Worm (Caenorhabditis elegans): ENCODE results near the gene ptp-1.
A peak's percentile ranks its signal among the peaks of the same experiment; 100 is the strongest.

The ptp-1 gene

ce11 chrIII:3560235-3560634 is 30.3 kb upstream of the ptp-1 start:
- TF ChIP-seq attf-3 (GFP tag; conservative IDR thresholded peaks at IDR 0.05): no peak
- TF ChIP-seq die-1 (tag; optimal IDR thresholded peaks at IDR 0.05): no peak
- no peak for TF ChIP-seq nfya-2 (GFP tag; IDR thresholded peaks at IDR 0.05)
- TF ChIP-seq egl-18 (GFP tag; IDR thresholded peaks at IDR 0.05): no peak
- TF ChIP-seq C17E4.6 (GFP tag; IDR thresholded peaks at IDR 0.05): no peak
- TF ChIP-seq ztf-25 (GFP tag; IDR thresholded peaks at IDR 0.05): no peak
- no peak for TF ChIP-seq Y95B8A.8 (GFP tag; IDR thresholded peaks at IDR 0.05)

- TF ChIP-seq B0336.3 (GFP tag; IDR thresholded peaks at IDR 0.05) (no peak), sptf-2 (GFP tag; optimal IDR thresholded peaks at IDR 0.05) (no peak), lir-1 (GFP tag; conservative IDR thresholded peaks at IDR 0.05) (no peak), ccch-3 (GFP tag; optimal IDR thresholded peaks at IDR 0.05) (no peak), B0261.1 (tag; optimal IDR thresholded peaks at IDR 0.05) (no peak), mes-4 (tag; optimal IDR thresholded peaks at IDR 0.05) (no peak), atf-7 (tag; optimal IDR thresholded peaks at IDR 0.05) (no peak), aptf-2 (GFP tag; conservative IDR thresholded peaks at IDR 0.05) (no peak), T07F8.4 (tag; optimal IDR thresholded peaks at IDR 0.05) (no peak), lin-54 (GFP tag; optimal IDR thresholded peaks at IDR 0.05) (no peak), F23B12.7 (tag; optimal IDR thresholded peaks at IDR 0.05; ENCODE audit: insufficient read depth) (no peak), dpl-1 (GFP tag; optimal IDR thresholded peaks at IDR 0.05) (no peak), let-526 (GFP tag; IDR thresholded peaks at IDR 0.05) (no peak), ztf-3 (GFP tag; optimal IDR thresholded peaks at IDR 0.05) (no peak), ceh-58 (GFP tag; IDR thresholded peaks at IDR 0.05) (no peak), tbp1 (GFP tag; optimal IDR thresholded peaks at IDR 0.05) (no peak), C17E4.6 (GFP tag; IDR thresholded peaks at IDR 0.05) (no peak)
These were observed 28.2 kb upstream of the ptp-1 start for ce11 chrIII:3562276-3562675.

DNA sequence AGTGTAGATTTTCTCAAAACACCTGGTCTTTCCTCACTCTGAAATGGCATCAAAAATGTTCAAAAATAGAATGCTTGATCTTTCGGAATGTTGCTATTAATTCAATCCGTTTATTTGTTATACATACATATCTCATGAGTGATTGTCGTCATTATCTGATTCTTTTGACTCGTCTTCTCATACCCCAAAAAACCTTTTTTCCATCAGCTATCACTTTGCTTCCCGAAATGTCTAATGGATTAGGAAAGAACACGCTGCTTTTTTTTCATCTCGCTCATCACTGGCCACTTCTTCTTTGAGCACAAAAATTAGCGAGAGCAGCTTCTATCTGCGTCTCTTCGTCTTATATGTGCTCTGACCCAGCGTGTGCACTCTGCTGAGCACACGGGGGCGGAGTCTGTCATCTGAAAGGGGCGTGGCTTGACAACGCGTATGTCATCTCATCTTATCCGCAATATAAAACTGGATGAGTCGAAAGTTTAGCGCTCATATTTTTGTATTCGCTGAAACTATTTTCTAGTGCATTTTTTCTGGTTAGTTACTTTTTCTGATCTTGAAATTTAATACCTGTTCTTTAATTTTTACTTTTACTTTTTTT is 25.7 kb upstream of the ptp-1 start:
- TF ChIP-seq hmg-1.2 (GFP tag; IDR thresholded peaks at IDR 0.05) (no peak), sdz-38 (tag; optimal IDR thresholded peaks at IDR 0.05) (no peak), madf-3 (GFP tag; IDR thresholded peaks at IDR 0.05) (0 out of 2 replicates have a peak, but pooled peaks have one; percentile 19), B0336.3 (GFP tag; IDR thresholded peaks at IDR 0.05) (no peak), hlh-12 (tag; optimal IDR thresholded peaks at IDR 0.05) (no peak), lin-26 (GFP tag; IDR thresholded peaks at IDR 0.05) (no peak)

DNA sequence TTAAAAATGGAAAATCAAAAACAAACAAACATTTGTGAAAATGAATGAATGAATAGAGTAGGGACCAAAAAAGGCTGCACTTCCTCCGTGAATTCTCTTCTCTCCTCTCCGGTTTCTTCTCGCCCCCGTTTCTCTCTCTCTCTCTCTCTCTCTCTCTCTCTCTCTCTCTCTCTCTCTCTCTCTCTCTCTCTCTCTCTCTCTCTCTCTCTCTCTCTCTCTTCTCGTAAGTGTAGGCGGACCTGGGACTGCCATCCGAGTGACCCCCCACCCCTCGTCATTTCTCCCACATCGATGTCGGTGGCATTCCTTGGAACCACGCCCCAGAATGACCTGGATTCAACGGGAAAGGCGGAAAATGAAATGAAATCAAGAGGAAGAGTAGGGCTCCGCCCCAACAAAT is 23.7 kb upstream of the ptp-1 start:
- no peak for TF ChIP-seq T07F8.4 (tag; optimal IDR thresholded peaks at IDR 0.05)
- TF ChIP-seq hmg-1.2 (GFP tag; IDR thresholded peaks at IDR 0.05): 0 out of 2 replicates have a peak, but pooled peaks have one; percentile 13
- TF ChIP-seq akir-1 (GFP tag; optimal IDR thresholded peaks at IDR 0.05): no peak
- peak; percentile 86 for TF ChIP-seq zfh-2 (GFP tag; conservative IDR thresholded peaks at IDR 0.05)
- peak; percentile 13; the same call in 1 of the 2 replicates for TF ChIP-seq mcd-1 (GFP tag; IDR thresholded peaks at IDR 0.05)
- TF ChIP-seq nfyb-1 (GFP tag; IDR thresholded peaks at IDR 0.05): 0 out of 2 replicates have a peak, but pooled peaks have one; percentile 35
- TF ChIP-seq egrh-3 (GFP tag; IDR thresholded peaks at IDR 0.05): peak; percentile 56; the same call in 1 of the 2 replicates

ce11 chrIII:3569763-3570162 is 20.8 kb upstream of the ptp-1 start:
- TF ChIP-seq chd-7 (tag; optimal IDR thresholded peaks at IDR 0.05) (no peak), F49E8.2 (tag; optimal IDR thresholded peaks at IDR 0.05; ENCODE audit: insufficient read depth) (no peak), rcor-1 (GFP tag; IDR thresholded peaks at IDR 0.05) (no peak), zfh-2 (GFP tag; conservative IDR thresholded peaks at IDR 0.05) (no peak), sea-2 (GFP tag; IDR thresholded peaks at IDR 0.05) (no peak), hlh-12 (tag; optimal IDR thresholded peaks at IDR 0.05) (no peak), hsf-1 (GFP tag; IDR thresholded peaks at IDR 0.05) (no peak), egl-44 (GFP tag; IDR thresholded peaks at IDR 0.05) (no peak), lir-1 (GFP tag; conservative IDR thresholded peaks at IDR 0.05) (no peak), ama-1 (optimal IDR thresholded peaks at IDR 0.05) (no peak), ama-1 (GFP tag; optimal IDR thresholded peaks at IDR 0.05) (no peak)
